Worm (Caenorhabditis elegans) whole organism, L3 larva: ENCODE results near the gene eelo-1.

ENCODE experiments used
- ceh-28 ChIP-seq: fragments of 150-350 bp; optimal IDR thresholded peaks from 2 replicates; lab custom pipeline; 2014; ENCODE audit warnings: missing biosample characterization, missing genetic modification reagents, missing genetic modification characterization
- daf-12 ChIP-seq: fragments of 150-350 bp; optimal IDR thresholded peaks from 2 replicates; lab custom pipeline; 2014; ENCODE audit warnings: missing biosample characterization, missing genetic modification reagents, missing genetic modification characterization
- egl-27 ChIP-seq: sonication (generic microtip); optimal IDR thresholded peaks from 4 replicates; lab custom pipeline; 2017; ENCODE audit warnings: missing biosample characterization, missing genetic modification reagents, missing genetic modification characterization
- elt-2 ChIP-seq: sonication (generic microtip); optimal IDR thresholded peaks from 2 replicates; lab custom pipeline; 2016; ENCODE audit warnings: missing genetic modification reagents, mild to moderate bottlenecking, missing genetic modification characterization, missing compliant biosample characterization
- ztf-11 ChIP-seq: fragments of 150-350 bp; optimal IDR thresholded peaks from 2 replicates; lab custom pipeline; 2014; ENCODE audit warnings: missing biosample characterization, missing genetic modification characterization

DNA sequence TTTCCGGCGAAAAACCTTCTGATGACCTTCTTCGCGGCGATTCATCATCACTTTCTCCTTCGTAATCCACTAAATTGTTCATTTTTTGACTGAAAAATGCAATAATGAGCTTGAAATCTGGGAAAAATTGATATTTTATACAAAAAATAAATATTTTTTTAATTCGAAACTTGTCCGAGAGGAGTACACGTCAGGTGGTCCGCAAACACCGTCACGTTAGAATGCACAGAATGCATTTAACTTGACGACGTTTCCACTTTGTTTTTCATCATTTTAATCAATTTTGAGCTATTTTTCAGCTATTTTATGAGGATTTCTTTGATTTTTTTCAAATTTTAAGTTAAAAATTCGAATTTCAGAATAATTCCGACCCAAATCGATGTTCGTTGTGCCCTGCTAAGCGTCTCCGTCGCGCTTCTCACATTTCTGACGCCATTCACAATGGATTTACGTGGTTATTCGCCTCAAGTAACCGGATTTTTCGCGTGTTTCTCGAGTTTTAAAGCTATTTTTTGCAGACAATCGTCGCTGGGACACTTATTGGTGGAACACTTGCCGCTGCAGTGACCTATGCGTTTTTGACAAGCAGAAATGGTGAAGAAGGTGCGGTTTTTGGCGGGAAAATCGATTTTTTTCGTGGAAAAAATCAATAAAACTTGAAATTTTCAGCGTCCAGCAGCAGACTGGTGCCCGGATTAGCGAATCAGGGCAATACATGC, at the start of gene eelo-1, which contains the start of gene Y67D2.2:
- TF ChIP-seq elt-2 (no peak), ceh-28 (no peak), egl-27 (tag; lab: Kevin White, UChicago) (no peak), ztf-11 (tag; lab: Kevin White, UChicago) (no peak), daf-12 (tag; lab: Kevin White, UChicago) (no peak)
